Worm (Caenorhabditis elegans) whole organism, L4 larva: Measurements from ENCODE around the gene ccnk-1.

Source experiments
- F44E2.7 ChIP-seq: fragments of 200-800 bp; sonication (Bioruptor generic); IDR thresholded peaks from 2 replicates; pipeline ENCODE4 v2.1.2; 2022; ENCODE audit warnings: missing genetic modification characterization, missing compliant biosample characterization
- T26A8.4 ChIP-seq: fragments of 200-800 bp; sonication (Bioruptor generic); IDR thresholded peaks from 2 replicates; pipeline ENCODE4 v1.3.6; 2022; ENCODE audit warnings: missing genetic modification characterization, missing compliant biosample characterization
- Y5F2A.4 ChIP-seq: fragments of 200-800 bp; sonication (Bioruptor generic); optimal IDR thresholded peaks from 2 replicates; lab custom pipeline; 2018; ENCODE audit warnings: mild to moderate bottlenecking, missing genetic modification characterization, missing compliant biosample characterization
- Y75B8A.6 ChIP-seq: fragments of 200-800 bp; sonication (Bioruptor generic); IDR thresholded peaks from 2 replicates; pipeline ENCODE4 v1.3.6; 2022; ENCODE audit warnings: missing genetic modification reagents, missing genetic modification characterization, missing compliant biosample characterization
- ZK337.2 ChIP-seq: fragments of 200-800 bp; sonication (Bioruptor generic); IDR thresholded peaks from 2 replicates; pipeline ENCODE4 v1.3.6; 2022; ENCODE audit warnings: missing genetic modification reagents, missing genetic modification characterization, missing compliant biosample characterization
- ama-1 ChIP-seq: fragments of 150-350 bp; optimal IDR thresholded peaks from 2 replicates; lab custom pipeline; 2014; ENCODE audit warnings: inconsistent platforms, mixed read lengths
- arid-1 ChIP-seq: fragments of 200-800 bp; sonication (Bioruptor generic); conservative IDR thresholded peaks from 2 replicates; pipeline ENCODE4 v1.3.6; 2022; ENCODE audit warnings: missing genetic modification reagents, missing genetic modification characterization, missing compliant biosample characterization
- attf-4 ChIP-seq: sonication (generic microtip); optimal IDR thresholded peaks from 3 replicates; lab custom pipeline; 2017; ENCODE audit warnings: missing biosample characterization, missing genetic modification characterization
- ceh-28 ChIP-seq: fragments of 150-350 bp; optimal IDR thresholded peaks from 2 replicates; lab custom pipeline; 2014; ENCODE audit warnings: missing biosample characterization, missing genetic modification reagents, missing genetic modification characterization
- ctbp-1 ChIP-seq: fragments of 200-800 bp; sonication (Bioruptor generic); IDR thresholded peaks from 2 replicates; pipeline ENCODE4 v1.3.6; 2022; ENCODE audit warnings: missing genetic modification reagents, missing genetic modification characterization, missing compliant biosample characterization
- daf-16 ChIP-seq, 3 experiments: sonication (generic microtip); optimal IDR thresholded peaks; 2 replicates each; lab custom pipeline; 2016 to 2017; ENCODE audit warnings: missing genetic modification characterization in 3 of 3, missing genetic modification reagents in 3 of 3, mild to moderate bottlenecking in 2 of 3, missing compliant biosample characterization in 2 of 3, missing biosample characterization in 1 of 3, moderate library complexity in 1 of 3
- daf-19 ChIP-seq: fragments of 200-800 bp; sonication (Bioruptor generic); conservative IDR thresholded peaks from 2 replicates; pipeline ENCODE4 v1.3.6; 2022; ENCODE audit warnings: missing genetic modification characterization, missing compliant biosample characterization
- dpl-1 ChIP-seq: fragments of 150-350 bp; optimal IDR thresholded peaks from 2 replicates; lab custom pipeline; 2014; ENCODE audit warnings: missing biosample characterization, missing genetic modification reagents, missing genetic modification characterization
- dve-1 ChIP-seq: sonication (generic microtip); optimal IDR thresholded peaks from 2 replicates; lab custom pipeline; 2017; ENCODE audit warnings: antibody characterized with exemption, mild to moderate bottlenecking, missing genetic modification characterization, missing compliant biosample characterization; ENCODE audit not compliant: insufficient read depth
- egl-27 ChIP-seq: sonication (generic microtip); optimal IDR thresholded peaks from 3 replicates; lab custom pipeline; 2017; ENCODE audit warnings: missing biosample characterization, missing genetic modification reagents, missing genetic modification characterization
- hlh-11 ChIP-seq: fragments of 200-800 bp; sonication (Bioruptor generic); optimal IDR thresholded peaks from 2 replicates; lab custom pipeline; 2018; ENCODE audit warnings: mild to moderate bottlenecking, missing genetic modification characterization, missing compliant biosample characterization
- hlh-30 ChIP-seq: sonication (generic microtip); optimal IDR thresholded peaks from 2 replicates; lab custom pipeline; 2017; ENCODE audit warnings: antibody characterized with exemption, mild to moderate bottlenecking, missing genetic modification characterization, missing compliant biosample characterization; ENCODE audit not compliant: insufficient read depth
- hmg-1.1 ChIP-seq: fragments of 200-800 bp; sonication (Bioruptor generic); IDR thresholded peaks from 2 replicates; pipeline ENCODE4 v1.3.6; 2022; ENCODE audit warnings: missing genetic modification reagents, missing genetic modification characterization, missing compliant biosample characterization
- jun-1 ChIP-seq: fragments of 150-350 bp; optimal IDR thresholded peaks from 2 replicates; lab custom pipeline; 2014; ENCODE audit warnings: missing biosample characterization, missing genetic modification reagents, missing genetic modification characterization
- lin-38 ChIP-seq: fragments of 200-800 bp; sonication (Bioruptor generic); IDR thresholded peaks from 2 replicates; pipeline ENCODE4 v1.3.6; 2022; ENCODE audit warnings: missing genetic modification reagents, missing genetic modification characterization, missing compliant biosample characterization
- lir-3 ChIP-seq: sonication (generic microtip); optimal IDR thresholded peaks from 2 replicates; lab custom pipeline; 2016; ENCODE audit warnings: mild to moderate bottlenecking, missing genetic modification characterization, missing compliant biosample characterization
- lsy-2 ChIP-seq, 2 experiments: fragments of 150-350 bp in 1 of 2; sonication (generic microtip) in 1 of 2; optimal IDR thresholded peaks; 2 replicates each; lab custom pipeline; 2014 to 2017; ENCODE audit warnings: missing biosample characterization in 2 of 2, missing genetic modification characterization in 2 of 2
- mdl-1 ChIP-seq, 2 experiments: fragments of 150-350 bp in 1 of 2; sonication (generic microtip) in 1 of 2; optimal IDR thresholded peaks; 2 replicates each; lab custom pipeline; 2014 to 2017; ENCODE audit warnings: missing biosample characterization in 2 of 2, missing genetic modification characterization in 2 of 2
- mdt-29 ChIP-seq: fragments of 200-800 bp; sonication (Bioruptor generic); IDR thresholded peaks from 2 replicates; pipeline ENCODE4 v1.3.6; 2022; ENCODE audit warnings: missing genetic modification reagents, missing genetic modification characterization, missing compliant biosample characterization
- mep-1 ChIP-seq: fragments of 150-350 bp; sonication (generic microtip); optimal IDR thresholded peaks from 3 replicates; lab custom pipeline; 2014; ENCODE audit warnings: missing biosample characterization, missing genetic modification characterization
- mes-2 ChIP-seq: sonication (generic microtip); optimal IDR thresholded peaks from 2 replicates; lab custom pipeline; 2016; ENCODE audit warnings: missing genotype, mild to moderate bottlenecking, missing genetic modification characterization, missing compliant biosample characterization; ENCODE audit not compliant: poor library complexity, severe bottlenecking
- nhr-11 ChIP-seq: fragments of 150-350 bp; optimal IDR thresholded peaks from 2 replicates; lab custom pipeline; 2014; ENCODE audit warnings: missing biosample characterization, missing genetic modification characterization
- nhr-28 ChIP-seq: fragments of 150-350 bp; optimal IDR thresholded peaks from 2 replicates; lab custom pipeline; 2014; ENCODE audit warnings: missing biosample characterization, missing genetic modification characterization
- nhr-6 ChIP-seq: fragments of 150-350 bp; optimal IDR thresholded peaks from 2 replicates; lab custom pipeline; 2014; ENCODE audit warnings: missing biosample characterization, missing genetic modification characterization
- pha-4 ChIP-seq, 2 experiments: fragments of 150-350 bp in 1 of 2; fragments of 200-800 bp in 1 of 2; sonication (Bioruptor generic) in 1 of 2; IDR thresholded peaks in 1 of 2; optimal IDR thresholded peaks in 1 of 2; 2 replicates each; pipeline versions ENCODE4 v1.3.6 to Lab custom; 2014 to 2022; ENCODE audit warnings: missing genetic modification characterization in 2 of 2, missing genetic modification reagents in 2 of 2, missing biosample characterization in 1 of 2, missing compliant biosample characterization in 1 of 2
- pqm-1 ChIP-seq: sonication (generic microtip); optimal IDR thresholded peaks from 2 replicates; lab custom pipeline; 2017; ENCODE audit warnings: missing biosample characterization, missing genetic modification characterization
- rbr-2 ChIP-seq: sonication (generic microtip); optimal IDR thresholded peaks from 2 replicates; lab custom pipeline; 2016; ENCODE audit warnings: missing genotype, missing genetic modification characterization, missing compliant biosample characterization
- skn-1 ChIP-seq: fragments of 150-350 bp; optimal IDR thresholded peaks from 2 replicates; lab custom pipeline; 2014; ENCODE audit warnings: missing biosample characterization, missing genetic modification characterization
- spr-3 ChIP-seq: fragments of 200-800 bp; sonication (Bioruptor generic); optimal IDR thresholded peaks from 2 replicates; lab custom pipeline; 2018; ENCODE audit warnings: mild to moderate bottlenecking, missing genetic modification characterization, missing compliant biosample characterization
- tra-1 ChIP-seq: fragments of 200-800 bp; sonication (Bioruptor generic); IDR thresholded peaks from 2 replicates; pipeline ENCODE4 v1.3.6; 2022; ENCODE audit warnings: missing genetic modification reagents, missing genetic modification characterization, missing compliant biosample characterization
- unc-62 ChIP-seq, 3 experiments: fragments of 150-350 bp in 1 of 3; sonication (generic microtip); optimal IDR thresholded peaks in 2 of 3; peaks in 1 of 3; 1 replicate in 1 of 3; 2 replicates in 2 of 3; lab custom pipeline; 2014 to 2017; ENCODE audit warnings: missing biosample characterization in 3 of 3, missing genetic modification characterization in 3 of 3, missing genetic modification reagents in 3 of 3, missing genotype in 1 of 3
- zfp-2 ChIP-seq: sonication (generic microtip); optimal IDR thresholded peaks from 2 replicates; lab custom pipeline; 2016; ENCODE audit warnings: mild to moderate bottlenecking, missing genetic modification characterization, missing compliant biosample characterization

Gene ccnk-1

ce11 chrV:14597005-14597680, 15.2 kb upstream of the ccnk-1 start, which contains the start of gene pes-9 (continued):
- TF ChIP-seq T26A8.4 (GFP tag; lab: Robert Waterston, UW) (no peak), ama-1 (lab: Kevin White, UChicago) (no peak), Y75B8A.6 (no peak)

- TF ChIP-seq dve-1 (tag; lab: Kevin White, UChicago): peak; percentile 21
- TF ChIP-seq ceh-28 (tag; lab: Kevin White, UChicago): peak; percentile 29
- TF ChIP-seq lin-38 (GFP tag; lab: Robert Waterston, UW): peak; percentile 78
- TF ChIP-seq hmg-1.1 (GFP tag; lab: Robert Waterston, UW): peak; percentile 54; the same call in 1 of the 2 replicates
- TF ChIP-seq pha-4 (GFP tag; IDR thresholded peaks at IDR 0.05; lab: Robert Waterston, UW): no peak
- TF ChIP-seq pha-4 (tag; optimal IDR thresholded peaks at IDR 0.05; lab: Kevin White, UChicago): peak; percentile 22
- TF ChIP-seq spr-3 (GFP tag; lab: Kevin White, UChicago): no peak
- TF ChIP-seq ctbp-1 (GFP tag; lab: Robert Waterston, UW): 0 out of 2 replicates have a peak, but pooled peaks have one; percentile 13
- TF ChIP-seq pqm-1 (tag; lab: Kevin White, UChicago): peak; percentile 3
- no peak for TF ChIP-seq skn-1 (tag; lab: Kevin White, UChicago)
- TF ChIP-seq Y5F2A.4 (GFP tag; lab: Kevin White, UChicago): no peak
- peak; percentile 1 for TF ChIP-seq rbr-2 (tag; lab: Kevin White, UChicago)
- no peak for TF ChIP-seq mdt-29 (GFP tag; lab: Robert Waterston, UW)
- TF ChIP-seq unc-62 (GFP tag; optimal IDR thresholded peaks at IDR 0.05 in 1 of 2; lab: Kevin White, UChicago): peak in 1 of 2 experiments; percentile 99
- TF ChIP-seq unc-62 (tag; optimal IDR thresholded peaks at IDR 0.05; lab: Kevin White, UChicago): no peak
- no peak for TF ChIP-seq mdl-1 (tag; optimal IDR thresholded peaks at IDR 0.05; lab: Kevin White, UChicago)
- peak in 1 of 2 experiments; percentile 57 for TF ChIP-seq lsy-2 (tag; optimal IDR thresholded peaks at IDR 0.05; lab: Kevin White, UChicago)
- no peak for TF ChIP-seq attf-4 (tag; lab: Kevin White, UChicago)
- TF ChIP-seq F44E2.7 (GFP tag; lab: Robert Waterston, UW): no peak
- no peak for TF ChIP-seq daf-19 (GFP tag; lab: Robert Waterston, UW)
- peak; percentile 52 for TF ChIP-seq hlh-11
- TF ChIP-seq lir-3 (tag; lab: Kevin White, UChicago): no peak
- no peak for TF ChIP-seq ZK337.2 (GFP tag; lab: Robert Waterston, UW)
- TF ChIP-seq zfp-2 (tag; lab: Kevin White, UChicago): no peak
- TF ChIP-seq nhr-11 (tag; lab: Kevin White, UChicago): no peak
- peak; percentile 48 for TF ChIP-seq nhr-28 (tag; lab: Kevin White, UChicago)
- peak; percentile 24 for TF ChIP-seq dpl-1
- TF ChIP-seq mep-1: peak; percentile 33
- TF ChIP-seq tra-1 (GFP tag; lab: Robert Waterston, UW): no peak
- peak; percentile 71 for TF ChIP-seq mes-2
- peak; percentile 75 for TF ChIP-seq nhr-6 (tag; lab: Kevin White, UChicago)
- TF ChIP-seq arid-1 (GFP tag; lab: Robert Waterston, UW): no peak
- no peak for TF ChIP-seq jun-1 (tag; lab: Kevin White, UChicago)
- no peak for TF ChIP-seq daf-16 (GFP tag; optimal IDR thresholded peaks at IDR 0.05; lab: Kevin White, UChicago)
- no peak for TF ChIP-seq daf-16 (tag; optimal IDR thresholded peaks at IDR 0.05; lab: Kevin White, UChicago)
- no peak for TF ChIP-seq egl-27 (tag; lab: Kevin White, UChicago)
- TF ChIP-seq hlh-30 (tag; lab: Kevin White, UChicago): peak; percentile 35
- TF ChIP-seq, all 104 proteins: peak for 17
Measured at ce11 chrV:14597681-14598184, 14.6 kb upstream of the ccnk-1 start, which contains the start of gene R11H6.2. R11H6.2 (plus strand) TSS chrV:14598006.
